Fruit fly (Drosophila melanogaster): Measurements from ENCODE around the gene CG42692.

CG42692 gene

DNA sequence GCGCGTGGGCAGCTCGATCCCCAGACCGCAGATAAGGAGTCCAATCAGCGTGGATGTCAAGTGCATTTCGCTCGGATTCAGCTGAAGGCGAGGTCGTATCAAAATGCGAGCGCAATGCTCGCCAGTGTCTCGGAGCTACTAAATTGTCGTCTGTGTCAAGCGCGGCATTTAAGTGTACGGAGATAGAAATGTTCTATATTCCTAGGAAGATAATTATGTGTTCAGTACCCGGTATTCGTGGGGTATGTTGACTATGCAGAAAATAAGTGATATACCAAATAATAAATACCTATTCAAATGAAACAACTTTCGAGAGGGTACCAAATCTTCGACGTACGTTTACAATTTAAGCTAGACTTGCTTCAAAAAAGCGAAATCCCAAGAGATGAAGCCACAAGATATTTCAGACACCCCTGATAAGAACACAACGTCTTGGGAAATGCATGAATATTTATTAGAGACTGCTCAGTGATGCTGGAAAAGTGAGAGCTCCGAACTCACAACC, 40.0 kb upstream of the CG42692 start, which contains the start of gene NimB3 (continued):
- no peak for TF ChIP-seq CG3281 (GFP tag; optimal IDR thresholded peaks at IDR 0.05)
- no peak for TF ChIP-seq CG1647 (GFP tag; optimal IDR thresholded peaks at IDR 0.05)
- no peak for TF ChIP-seq sna (GFP tag; IDR thresholded peaks at IDR 0.05; ENCODE audit: partially characterized antibody)
- TF ChIP-seq CG14860 (GFP tag; IDR thresholded peaks at IDR 0.05; ENCODE audit: partially characterized antibody) = no peak
- no peak for TF ChIP-seq CG8944 (GFP tag; optimal IDR thresholded peaks at IDR 0.05)
- no peak for TF ChIP-seq ac (GFP tag; optimal IDR thresholded peaks at IDR 0.05)
- no peak for TF ChIP-seq CG17361 (GFP tag; IDR thresholded peaks at IDR 0.05)
- TF ChIP-seq emc (GFP tag; optimal IDR thresholded peaks at IDR 0.05) = no peak
- TF ChIP-seq BEAF-32 (GFP tag; optimal IDR thresholded peaks at IDR 0.05) = no peak
- no peak for TF ChIP-seq Awh (GFP tag; IDR thresholded peaks at IDR 0.05)
- TF ChIP-seq sd (tag; optimal IDR thresholded peaks at IDR 0.05) = no peak

DNA sequence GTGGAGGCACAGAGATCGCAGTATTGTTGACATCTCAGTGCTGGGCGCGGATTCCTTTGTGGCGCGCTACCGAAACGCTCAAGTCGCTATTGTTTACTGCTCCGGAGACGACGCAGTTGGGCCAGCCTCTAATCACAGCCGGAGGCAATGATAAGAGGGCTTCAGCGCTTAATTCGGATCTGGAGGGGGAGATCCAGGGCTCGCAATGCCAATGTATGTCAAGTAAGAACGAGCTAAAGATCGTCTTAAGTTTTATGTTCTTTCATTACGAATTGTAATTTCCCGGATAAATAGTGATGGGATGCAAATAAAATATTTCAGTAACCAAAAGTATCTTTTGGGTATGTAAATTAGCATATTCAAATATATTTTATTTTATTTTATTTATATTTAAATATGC, 38.0 kb upstream of the CG42692 start, which contains the start of the genes NimB4 and NimB5:
TSS of gene NimB4 (minus strand) at position 101 of the 400 bp plus-strand sequence.
TSS of gene NimB5 (plus strand) at position 302 of the 400 bp plus-strand sequence.
- TF ChIP-seq D19B (GFP tag; optimal IDR thresholded peaks at IDR 0.05) (peak; percentile 76), nerfin-1 (tag; optimal IDR thresholded peaks at IDR 0.05) (no peak), wor (GFP tag; IDR thresholded peaks at IDR 0.05) (no peak), CG34376 (GFP tag; optimal IDR thresholded peaks at IDR 0.05) (peak; percentile 37), Ptx1 (GFP tag; IDR thresholded peaks at IDR 0.05) (no peak), disco-r (GFP tag; optimal IDR thresholded peaks at IDR 0.05) (no peak), CG3847 (GFP tag; IDR thresholded peaks at IDR 0.05) (no peak), CG16813 (GFP tag; IDR thresholded peaks at IDR 0.05; ENCODE audit: partially characterized antibody) (peak; percentile 31; the same call in 1 of the 3 replicates), Dek (tag; optimal IDR thresholded peaks at IDR 0.05) (no peak)

DNA sequence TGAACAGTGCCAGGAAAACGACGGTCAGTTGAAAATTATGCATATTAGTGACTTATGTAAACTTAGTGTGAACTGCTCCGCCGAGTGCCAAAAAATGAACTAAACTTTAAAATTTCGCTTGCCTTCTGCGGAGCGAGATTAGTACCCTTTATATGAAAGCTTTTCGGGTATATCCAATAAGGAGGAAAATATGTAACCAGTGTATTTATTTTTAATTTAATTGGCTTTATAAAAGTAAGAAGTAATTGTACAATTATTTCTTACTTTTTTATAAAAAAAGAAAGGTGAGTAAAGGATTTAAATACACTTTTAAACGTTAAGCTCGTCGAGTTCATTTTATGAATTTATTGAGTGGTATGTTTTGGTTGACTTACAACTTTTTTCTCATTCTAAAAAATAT, 35.1 kb upstream of the CG42692 start, which contains the start of gene He:
TSS of gene He (minus strand) at position 101 of the 400 bp plus-strand sequence.
- TF ChIP-seq TFAM (GFP tag; optimal IDR thresholded peaks at IDR 0.05) (no peak), CG8290 (GFP tag; optimal IDR thresholded peaks at IDR 0.05) (no peak), CG8290 (tag; optimal IDR thresholded peaks at IDR 0.05) (no peak), grau (tag; optimal IDR thresholded peaks at IDR 0.05) (no peak)

DNA sequence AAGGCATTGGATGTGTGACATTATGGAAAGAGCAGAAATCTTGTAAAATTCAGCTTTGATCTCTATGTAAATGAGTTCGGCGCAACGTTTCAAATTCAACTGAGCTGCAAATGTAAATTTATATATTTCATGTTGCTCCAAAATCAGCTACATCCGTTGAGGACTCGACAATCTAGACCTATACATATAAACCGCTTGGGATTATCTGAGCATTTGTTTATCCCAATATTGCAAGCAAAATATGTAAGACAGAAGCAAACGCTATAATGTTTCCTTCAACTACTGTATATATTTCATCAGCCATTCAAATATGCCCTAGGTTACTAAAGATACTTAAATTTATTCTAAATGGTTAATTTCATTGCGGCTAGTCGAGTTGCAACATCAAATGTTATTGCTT, 31.2 kb upstream of the CG42692 start, which contains the start of gene NimC1:
TSS of gene NimC1 (minus strand) at position 101 of the 400 bp plus-strand sequence.
- TF ChIP-seq CG33557 (GFP tag; optimal IDR thresholded peaks at IDR 0.05) = no peak
- TF ChIP-seq sens (GFP tag) = peak; percentile 50

DNA sequence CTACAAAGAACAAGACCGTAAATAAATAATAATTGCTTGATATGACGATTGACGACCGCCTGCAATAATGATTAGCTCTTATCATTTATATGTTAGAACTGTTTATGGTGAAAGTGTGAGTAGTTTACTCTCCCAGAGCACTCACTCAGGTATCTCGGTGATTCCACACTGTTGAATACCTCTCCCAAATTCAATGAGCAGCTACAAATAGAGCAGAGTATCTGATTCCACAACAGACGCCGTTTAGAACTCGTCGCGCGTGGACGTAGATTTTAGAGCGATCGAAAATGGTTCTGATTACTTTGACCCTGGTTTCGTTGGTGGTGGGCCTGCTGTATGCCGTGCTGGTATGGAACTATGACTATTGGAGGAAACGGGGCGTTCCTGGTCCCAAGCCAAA, 30.8 kb upstream of the CG42692 start, which contains the start of gene Cyp28a5:
TSS of gene Cyp28a5 (plus strand) at position 230 of the 400 bp plus-strand sequence.
- TF ChIP-seq sr (GFP tag; IDR thresholded peaks at IDR 0.05) (no peak), CG5245 (GFP tag; optimal IDR thresholded peaks at IDR 0.05) (no peak), Med (GFP tag) (peak; percentile 76), CG32532 (GFP tag; IDR thresholded peaks at IDR 0.05) (peak; percentile 29; the same call in 1 of the 2 replicates), mirr (GFP tag; optimal IDR thresholded peaks at IDR 0.05) (peak; percentile 12), Jarid2 (GFP tag; optimal IDR thresholded peaks at IDR 0.05) (peak; percentile 66), Trl (optimal IDR thresholded peaks at IDR 0.05) (peak; percentile 31 to 40), Trl (GFP tag; optimal IDR thresholded peaks at IDR 0.05) (no peak), ken (GFP tag; IDR thresholded peaks at IDR 0.05) (0 out of 3 replicates have a peak, but pooled peaks have one; percentile 24), CG2199 (GFP tag; IDR thresholded peaks at IDR 0.05) (0 out of 3 replicates have a peak, but pooled peaks have one; percentile 46), Atf3 (GFP tag; optimal IDR thresholded peaks at IDR 0.05) (no peak), CG11398 (GFP tag; optimal IDR thresholded peaks at IDR 0.05) (no peak), exex (tag; optimal IDR thresholded peaks at IDR 0.05) (peak; percentile 72), ftz-f1 (GFP tag; optimal IDR thresholded peaks at IDR 0.05) (peak; percentile 43), CG34376 (GFP tag; optimal IDR thresholded peaks at IDR 0.05) (peak; percentile 36), chinmo (GFP tag; IDR thresholded peaks at IDR 0.05; ENCODE audit: partially characterized antibody) (peak; percentile 80; the same call in 1 of the 4 replicates), Blimp-1 (GFP tag; optimal IDR thresholded peaks at IDR 0.05) (peak; percentile 13)
